Fruit fly (Drosophila melanogaster) whole organism, wandering third instar larva: ENCODE measurements around the gene Lectin-galC1.

ENCODE experiments used
- CG9705 ChIP-seq: fragments of 200-800 bp; sonication (Bioruptor generic); optimal IDR thresholded peaks from 2 replicates; lab custom pipeline; 2018; ENCODE audit warnings: missing biosample characterization, mild to moderate bottlenecking, missing genetic modification characterization
- Dfd ChIP-seq: fragments of >200 bp; optimal IDR thresholded peaks from 2 replicates; lab custom pipeline; 2017; ENCODE audit warnings: missing biosample characterization, missing genetic modification characterization
- GATAd ChIP-seq: sonication (Bioruptor generic); optimal IDR thresholded peaks from 2 replicates; lab custom pipeline; 2016; ENCODE audit warnings: missing biosample characterization, missing genetic modification characterization
- Hr78 ChIP-seq: fragments of >200 bp; optimal IDR thresholded peaks from 2 replicates; lab custom pipeline; 2017; ENCODE audit warnings: missing biosample characterization, missing genetic modification characterization
- Rel ChIP-seq, 2 experiments: fragments of 200-800 bp; sonication (Bioruptor generic) in 1 of 2; optimal IDR thresholded peaks; 2 replicates in 1 of 2; 3 replicates in 1 of 2; lab custom pipeline; 2016 to 2019; ENCODE audit warnings: mild to moderate bottlenecking in 2 of 2, missing biosample characterization in 2 of 2, missing genetic modification characterization in 2 of 2, moderate library complexity in 1 of 2
- br ChIP-seq: fragments of 200-800 bp; sonication (Bioruptor generic); optimal IDR thresholded peaks from 2 replicates; lab custom pipeline; 2016; ENCODE audit warnings: missing biosample characterization, missing genetic modification characterization
- dmrt93B ChIP-seq: fragments of 200-800 bp; sonication (Bioruptor generic); optimal IDR thresholded peaks from 2 replicates; lab custom pipeline; 2018; ENCODE audit warnings: missing biosample characterization, mild to moderate bottlenecking, missing genetic modification characterization
- psq ChIP-seq: fragments of 200-800 bp; sonication (Bioruptor generic); optimal IDR thresholded peaks from 3 replicates; lab custom pipeline; 2017; ENCODE audit warnings: missing biosample characterization, mild to moderate bottlenecking, missing genetic modification characterization, moderate library complexity

dm6 chr2L:19438685-19439597 lies 21.7 kb downstream of the Lectin-galC1 start:
- TF ChIP-seq Dfd (GFP tag; lab: Kevin White, UChicago) (no peak), br (GFP tag; lab: Kevin White, UChicago) (peak; percentile 37), Rel (GFP tag; optimal IDR thresholded peaks at IDR 0.05; lab: Kevin White, UChicago) (no peak), Rel (tag; optimal IDR thresholded peaks at IDR 0.05; lab: Kevin White, UChicago) (no peak), dmrt93B (no peak), psq (GFP tag; lab: Kevin White, UChicago) (no peak), GATAd (GFP tag; lab: Kevin White, UChicago) (no peak), CG9705 (GFP tag; lab: Kevin White, UChicago) (no peak), Hr78 (GFP tag; lab: Kevin White, UChicago) (no peak)
